Fruit fly (Drosophila melanogaster): ENCODE measurements around the gene Lgr4.
A peak's percentile ranks its signal among the peaks of the same experiment; 100 is the strongest.

Gene Lgr4

dm6 chrX:13127973-13128749 is 60.8 kb downstream of the Lgr4 start (continued):
- TF ChIP-seq CG7963 (GFP tag; IDR thresholded peaks at IDR 0.05; ENCODE audit: partially characterized antibody) (no peak), vvl (GFP tag; IDR thresholded peaks at IDR 0.05) (peak; percentile 72), Scr (GFP tag; IDR thresholded peaks at IDR 0.05; ENCODE audit: partially characterized antibody) (no peak), Dip3 (GFP tag; optimal IDR thresholded peaks at IDR 0.05) (no peak), Nf-YA (GFP tag; IDR thresholded peaks at IDR 0.05) (no peak), CG17359 (tag; optimal IDR thresholded peaks at IDR 0.05) (peak; percentile 33), Meics (GFP tag; optimal IDR thresholded peaks at IDR 0.05) (no peak), jing (GFP tag; optimal IDR thresholded peaks at IDR 0.05) (no peak), Eip74EF (GFP tag; optimal IDR thresholded peaks at IDR 0.05) (peak in 1 of 2 experiments; percentile 15), CG14667 (GFP tag; IDR thresholded peaks at IDR 0.05) (peak; percentile 34; the same call in 1 of the 2 replicates), Oli (tag; optimal IDR thresholded peaks at IDR 0.05) (peak; percentile 19), ci (GFP tag; IDR thresholded peaks at IDR 0.05) (peak; percentile 84), dan (GFP tag; IDR thresholded peaks at IDR 0.05) (no peak), Xrp1 (GFP tag; IDR thresholded peaks at IDR 0.05) (peak; percentile 76), CG1832 (GFP tag; optimal IDR thresholded peaks at IDR 0.05) (peak; percentile 74), CG12659 (GFP tag; optimal IDR thresholded peaks at IDR 0.05) (no peak), ttk (GFP tag; IDR thresholded peaks at IDR 0.05) (peak; percentile 29; the same call in 1 of the 2 replicates), NFAT (GFP tag; IDR thresholded peaks at IDR 0.05) (no peak), CG10462 (GFP tag; optimal IDR thresholded peaks at IDR 0.05) (no peak), ATbp (GFP tag; optimal IDR thresholded peaks at IDR 0.05) (peak; percentile 37), chn (GFP tag; optimal IDR thresholded peaks at IDR 0.05) (peak; percentile 67), Adf1 (GFP tag; IDR thresholded peaks at IDR 0.05) (no peak), E2f1 (GFP tag; IDR thresholded peaks at IDR 0.05) (no peak), prd (optimal IDR thresholded peaks at IDR 0.05) (no peak), prd (GFP tag; IDR thresholded peaks at IDR 0.05) (peak; percentile 43; the same call in 1 of the 3 replicates), ranshi (GFP tag; IDR thresholded peaks at IDR 0.05) (0 out of 2 replicates have a peak, but pooled peaks have one; percentile 23), bsh (GFP tag; optimal IDR thresholded peaks at IDR 0.05) (peak in 1 of 2 experiments; percentile 58), tx (GFP tag; optimal IDR thresholded peaks at IDR 0.05) (peak; percentile 23), zen2 (GFP tag; IDR thresholded peaks at IDR 0.05; ENCODE audit: partially characterized antibody) (no peak), CG18476 (GFP tag; optimal IDR thresholded peaks at IDR 0.05) (no peak), ken (GFP tag; IDR thresholded peaks at IDR 0.05) (no peak), Drgx (GFP tag; IDR thresholded peaks at IDR 0.05) (peak; percentile 47; the same call in 1 of the 2 replicates), eve (GFP tag; optimal IDR thresholded peaks at IDR 0.05) (no peak), CG4854 (GFP tag; optimal IDR thresholded peaks at IDR 0.05) (no peak), CG1647 (GFP tag; optimal IDR thresholded peaks at IDR 0.05) (no peak), gfzf (GFP tag; optimal IDR thresholded peaks at IDR 0.05) (no peak), CG11398 (GFP tag; optimal IDR thresholded peaks at IDR 0.05) (peak; percentile 20), CG6854 (GFP tag; optimal IDR thresholded peaks at IDR 0.05) (no peak), caup (GFP tag; optimal IDR thresholded peaks at IDR 0.05; ENCODE audit: severe bottlenecking) (no peak), pan (optimal IDR thresholded peaks at IDR 0.05) (no peak), pan (GFP tag; optimal IDR thresholded peaks at IDR 0.05 in 1 of 2, IDR thresholded peaks at IDR 0.05 in 1 of 2) (peak in 1 of 2 experiments; percentile 30), corto (GFP tag; optimal IDR thresholded peaks at IDR 0.05) (no peak), CG14050 (GFP tag; IDR thresholded peaks at IDR 0.05) (0 out of 3 replicates have a peak, but pooled peaks have one; percentile 20), NC2β (GFP tag; optimal IDR thresholded peaks at IDR 0.05) (peak; percentile 51), Atf3 (GFP tag; optimal IDR thresholded peaks at IDR 0.05) (peak; percentile 33), CG15011 (GFP tag; optimal IDR thresholded peaks at IDR 0.05) (no peak), fru (optimal IDR thresholded peaks at IDR 0.05) (no peak), CG2199 (GFP tag; IDR thresholded peaks at IDR 0.05) (peak; percentile 74; the same call in 2 of the 3 replicates), CG4360 (GFP tag; IDR thresholded peaks at IDR 0.05) (peak; percentile 79), nmo (GFP tag; optimal IDR thresholded peaks at IDR 0.05) (peak; percentile 16)

Measured in whole organism, embryonic.